Fruit fly (Drosophila melanogaster) whole organism, embryonic: ENCODE data around the gene spo.
A peak's percentile ranks its signal among the peaks of the same experiment; 100 is the strongest.

Source experiments
- Atf3 ChIP-seq: fragments of 200-800 bp; sonication (Bioruptor generic); optimal IDR thresholded peaks from 3 replicates; lab custom pipeline; 2016; ENCODE audit warnings: missing biosample characterization, missing genetic modification characterization
- B-H2 ChIP-seq: fragments of 200-800 bp; sonication (Bioruptor generic); optimal IDR thresholded peaks from 2 replicates; lab custom pipeline; 2018; ENCODE audit warnings: missing biosample characterization, mild to moderate bottlenecking, missing genetic modification characterization
- CG10147 ChIP-seq: fragments of 200-800 bp; sonication (Bioruptor generic); optimal IDR thresholded peaks from 2 replicates; lab custom pipeline; 2019; ENCODE audit warnings: missing biosample characterization, mild to moderate bottlenecking, missing genetic modification characterization, moderate library complexity
- CG10543 ChIP-seq: fragments of 200-800 bp; sonication (Bioruptor generic); optimal IDR thresholded peaks from 3 replicates; lab custom pipeline; 2017; ENCODE audit warnings: missing biosample characterization, mild to moderate bottlenecking, missing genetic modification characterization, moderate library complexity
- CG11456 ChIP-seq: fragments of 200-800 bp; sonication (Bioruptor generic); IDR thresholded peaks from 3 replicates; pipeline ENCODE4 v1.3.6; 2022; ENCODE audit warnings: missing biosample characterization, missing genetic modification characterization
- CG12155 ChIP-seq: fragments of 200-800 bp; sonication (Bioruptor generic); optimal IDR thresholded peaks from 3 replicates; lab custom pipeline; 2016; ENCODE audit warnings: missing biosample characterization, missing genetic modification characterization
- CG12219 ChIP-seq: fragments of 200-800 bp; sonication (Bioruptor generic); optimal IDR thresholded peaks from 3 replicates; lab custom pipeline; 2018; ENCODE audit warnings: missing biosample characterization, mild to moderate bottlenecking, missing genetic modification characterization
- CG1233 ChIP-seq: fragments of 200-800 bp; sonication (Bioruptor generic); optimal IDR thresholded peaks from 4 replicates; lab custom pipeline; 2018; ENCODE audit warnings: missing biosample characterization, mild to moderate bottlenecking, missing genetic modification characterization
- CG13123 ChIP-seq: fragments of 200-800 bp; sonication (Bioruptor generic); optimal IDR thresholded peaks from 2 replicates; lab custom pipeline; 2016; ENCODE audit warnings: missing biosample characterization, missing genetic modification characterization
- CG13287 ChIP-seq: fragments of 200-800 bp; sonication (Bioruptor generic); IDR thresholded peaks from 2 replicates; pipeline ENCODE4 v1.3.6; 2022; ENCODE audit warnings: missing biosample characterization, missing genetic modification characterization; ENCODE audit not compliant: partially characterized antibody
- CG34422 ChIP-seq: fragments of 200-800 bp; sonication (Bioruptor generic); IDR thresholded peaks from 3 replicates; pipeline ENCODE4 v1.3.6; 2022; ENCODE audit warnings: missing biosample characterization, missing genetic modification characterization
- CG4730 ChIP-seq: fragments of 200-800 bp; sonication (Bioruptor generic); IDR thresholded peaks from 2 replicates; pipeline ENCODE4 v1.3.6; 2022; ENCODE audit warnings: missing biosample characterization, missing genetic modification characterization
- CG6175 ChIP-seq: fragments of 200-800 bp; sonication (Bioruptor generic); IDR thresholded peaks from 3 replicates; pipeline ENCODE4 v1.3.6; 2022; ENCODE audit warnings: missing biosample characterization, missing genetic modification characterization
- CG6272 ChIP-seq: fragments of 200-800 bp; sonication (Bioruptor generic); IDR thresholded peaks from 2 replicates; pipeline ENCODE4 v1.3.6; 2022; ENCODE audit warnings: missing biosample characterization, missing genetic modification characterization
- CG7987 ChIP-seq: fragments of 200-800 bp; sonication (Bioruptor generic); optimal IDR thresholded peaks from 2 replicates; lab custom pipeline; 2018; ENCODE audit warnings: missing biosample characterization, mild to moderate bottlenecking, missing genetic modification characterization, moderate library complexity
- CG8388 ChIP-seq: fragments of 200-800 bp; sonication (Bioruptor generic); optimal IDR thresholded peaks from 2 replicates; lab custom pipeline; 2019; ENCODE audit warnings: missing biosample characterization, mild to moderate bottlenecking, missing genetic modification characterization, moderate library complexity
- CG8765 ChIP-seq: fragments of 200-800 bp; sonication (Bioruptor generic); IDR thresholded peaks from 2 replicates; pipeline ENCODE4 v1.3.6; 2022; ENCODE audit warnings: missing biosample characterization, missing genetic modification characterization
- CG9932 ChIP-seq: fragments of 200-800 bp; sonication (Bioruptor generic); IDR thresholded peaks from 2 replicates; pipeline ENCODE4 v1.3.6; 2022; ENCODE audit warnings: missing biosample characterization, missing genetic modification characterization
- Chrac-16 ChIP-seq: fragments of 200-800 bp; sonication (Bioruptor generic); optimal IDR thresholded peaks from 3 replicates; lab custom pipeline; 2016; ENCODE audit warnings: missing biosample characterization, missing genetic modification characterization
- Dfd ChIP-seq, 2 experiments: fragments of >200 bp; optimal IDR thresholded peaks; 2 replicates each; lab custom pipeline; 2017; ENCODE audit warnings: missing biosample characterization in 2 of 2, missing genetic modification characterization in 2 of 2
- Drgx ChIP-seq: fragments of 200-800 bp; sonication (Bioruptor generic); IDR thresholded peaks from 2 replicates; pipeline ENCODE4 v1.3.6; 2022; ENCODE audit warnings: missing biosample characterization, missing genetic modification characterization
- E2f1 ChIP-seq: fragments of 200-800 bp; sonication (Bioruptor generic); IDR thresholded peaks from 2 replicates; pipeline ENCODE4 v1.3.6; 2022; ENCODE audit warnings: missing biosample characterization, missing genetic modification characterization
- Ets65A ChIP-seq: fragments of 200-800 bp; sonication (Bioruptor generic); peaks from one replicate; lab custom pipeline; 2016; ENCODE audit warnings: missing biosample characterization, missing genetic modification characterization
- HLH3B ChIP-seq: fragments of 200-800 bp; sonication (Bioruptor generic); IDR thresholded peaks from 2 replicates; pipeline ENCODE4 v1.3.6; 2022; ENCODE audit warnings: missing biosample characterization, missing genetic modification characterization
- Hand ChIP-seq: fragments of 200-800 bp; sonication (Bioruptor generic); optimal IDR thresholded peaks from 2 replicates; lab custom pipeline; 2017; ENCODE audit warnings: mild to moderate bottlenecking, missing biosample characterization, missing genetic modification reagents, missing genetic modification characterization
- NC2α ChIP-seq: fragments of 200-800 bp; sonication (Bioruptor generic); optimal IDR thresholded peaks from 2 replicates; lab custom pipeline; 2016; ENCODE audit warnings: missing biosample characterization, missing genetic modification characterization
- Ravus ChIP-seq: fragments of 200-800 bp; sonication (Bioruptor generic); IDR thresholded peaks from 2 replicates; pipeline ENCODE4 v1.3.6; 2022; ENCODE audit warnings: missing biosample characterization, missing genetic modification characterization
- Sry-β ChIP-seq: fragments of 200-800 bp; sonication (Bioruptor generic); optimal IDR thresholded peaks from 2 replicates; lab custom pipeline; 2018; ENCODE audit warnings: missing biosample characterization, mild to moderate bottlenecking, missing genetic modification characterization, moderate library complexity
- abd-A ChIP-seq: fragments of 200-800 bp; sonication (Bioruptor generic); optimal IDR thresholded peaks from 3 replicates; lab custom pipeline; 2019; ENCODE audit warnings: missing biosample characterization, mild to moderate bottlenecking, missing genetic modification characterization, moderate library complexity
- btn ChIP-seq: fragments of 200-800 bp; sonication (Bioruptor generic); optimal IDR thresholded peaks from 2 replicates; lab custom pipeline; 2016; ENCODE audit warnings: missing biosample characterization, missing genetic modification characterization
- chinmo ChIP-seq: fragments of 200-800 bp; sonication (Bioruptor generic); IDR thresholded peaks from 4 replicates; pipeline ENCODE4 v1.3.6; 2022; ENCODE audit warnings: missing biosample characterization, missing genetic modification characterization; ENCODE audit not compliant: partially characterized antibody
- ci ChIP-seq: fragments of 200-800 bp; sonication (Bioruptor generic); IDR thresholded peaks from 3 replicates; pipeline ENCODE4 v1.3.6; 2022; ENCODE audit warnings: missing biosample characterization, missing genetic modification characterization
- corto ChIP-seq: fragments of 200-800 bp; sonication (Bioruptor generic); optimal IDR thresholded peaks from 2 replicates; lab custom pipeline; 2016; ENCODE audit warnings: missing biosample characterization, mild to moderate bottlenecking, missing genetic modification characterization, moderate library complexity
- croc ChIP-seq: fragments of 200-800 bp; sonication (Bioruptor generic); conservative IDR thresholded peaks from 3 replicates; pipeline ENCODE4 v1.3.6; 2022; ENCODE audit warnings: missing biosample characterization, missing genetic modification characterization
- ewg ChIP-seq: fragments of 200-800 bp; sonication (Bioruptor generic); optimal IDR thresholded peaks from 3 replicates; lab custom pipeline; 2017; ENCODE audit warnings: mild to moderate bottlenecking, missing biosample characterization, missing genetic modification reagents, missing genetic modification characterization
- grau ChIP-seq: fragments of 200-800 bp; optimal IDR thresholded peaks from 3 replicates; lab custom pipeline; 2019; ENCODE audit warnings: missing biosample characterization, mild to moderate bottlenecking, missing genetic modification characterization, moderate library complexity
- jing ChIP-seq: fragments of 200-800 bp; sonication (Bioruptor generic); optimal IDR thresholded peaks from 2 replicates; lab custom pipeline; 2018; ENCODE audit warnings: missing biosample characterization, mild to moderate bottlenecking, missing genetic modification characterization
- oc ChIP-seq: fragments of 200-800 bp; sonication (Bioruptor generic); optimal IDR thresholded peaks from 2 replicates; lab custom pipeline; 2018; ENCODE audit warnings: missing biosample characterization, mild to moderate bottlenecking, missing genetic modification characterization, moderate library complexity
- odd ChIP-seq: fragments of 200-800 bp; sonication (Bioruptor generic); optimal IDR thresholded peaks from 2 replicates; lab custom pipeline; 2017; ENCODE audit warnings: missing biosample characterization, mild to moderate bottlenecking, missing genetic modification characterization
- pnt ChIP-seq: fragments of 200-800 bp; sonication (Bioruptor generic); optimal IDR thresholded peaks from 3 replicates; lab custom pipeline; 2016; ENCODE audit warnings: missing biosample characterization, missing genetic modification characterization
- rib ChIP-seq: fragments of 200-800 bp; sonication (Bioruptor generic); IDR thresholded peaks from 2 replicates; pipeline ENCODE4 v1.3.6; 2022; ENCODE audit warnings: missing biosample characterization, missing genetic modification characterization
- sens ChIP-seq: fragments of 200-800 bp; sonication (Bioruptor generic); peaks from one replicate; lab custom pipeline; 2016; ENCODE audit warnings: missing biosample characterization, missing genetic modification characterization
- vfl ChIP-seq: fragments of 200-800 bp; sonication (Bioruptor generic); optimal IDR thresholded peaks from 2 replicates; lab custom pipeline; 2016; ENCODE audit warnings: missing biosample characterization, missing genetic modification characterization
- z ChIP-seq: fragments of 200-800 bp; sonication (Bioruptor generic); IDR thresholded peaks from 3 replicates; pipeline ENCODE4 v1.3.6; 2022; ENCODE audit warnings: missing biosample characterization, missing genetic modification characterization

The spo gene

dm6 chr3L:5580490-5581116 lies 11.8 kb downstream of the spo start (continued):
- no peak for TF ChIP-seq Dfd (GFP tag; optimal IDR thresholded peaks at IDR 0.05; lab: Kevin White, UChicago)
- TF ChIP-seq CG8388 (GFP tag; lab: Kevin White, UChicago): no peak
- TF ChIP-seq odd (GFP tag; lab: Kevin White, UChicago): no peak
- no peak for TF ChIP-seq CG12219
- TF ChIP-seq CG6272 (GFP tag; lab: Robert Waterston, UW): no peak
- TF ChIP-seq E2f1: no peak
- TF ChIP-seq CG10147 (GFP tag; lab: Kevin White, UChicago): no peak
- no peak for TF ChIP-seq abd-A (tag; lab: Kevin White, UChicago)
- 0 out of 4 replicates have a peak, but pooled peaks have one; percentile 32 for TF ChIP-seq chinmo (GFP tag; lab: Robert Waterston, UW)
- no peak for TF ChIP-seq btn (GFP tag; lab: Kevin White, UChicago)
- TF ChIP-seq Hand (GFP tag; lab: Kevin White, UChicago): no peak
- TF ChIP-seq grau (tag; lab: Kevin White, UChicago): peak; percentile 62
- no peak for TF ChIP-seq Sry-β (GFP tag; lab: Kevin White, UChicago)
- no peak for TF ChIP-seq ewg (GFP tag; lab: Kevin White, UChicago)
- TF ChIP-seq CG6175 (GFP tag; lab: Robert Waterston, UW): 0 out of 3 replicates have a peak, but pooled peaks have one; percentile 10
- no peak for TF ChIP-seq vfl (GFP tag; lab: Kevin White, UChicago)
- no peak for TF ChIP-seq z (GFP tag; lab: Robert Waterston, UW)
- no peak for TF ChIP-seq CG8765 (GFP tag; lab: Robert Waterston, UW)
- 0 out of 3 replicates have a peak, but pooled peaks have one; percentile 23 for TF ChIP-seq ci (GFP tag; lab: Robert Waterston, UW)
- TF ChIP-seq CG34422 (GFP tag; lab: Robert Waterston, UW): 0 out of 3 replicates have a peak, but pooled peaks have one; percentile 9
- TF ChIP-seq rib (GFP tag; lab: Robert Waterston, UW): no peak
- TF ChIP-seq B-H2: no peak
- no peak for TF ChIP-seq Ravus (GFP tag; lab: Robert Waterston, UW)
- TF ChIP-seq Chrac-16 (GFP tag; lab: Kevin White, UChicago): no peak
- TF ChIP-seq CG13287: no peak
- 0 out of 2 replicates have a peak, but pooled peaks have one; percentile 7 for TF ChIP-seq HLH3B (GFP tag; lab: Robert Waterston, UW)

- TF ChIP-seq sens (GFP tag; lab: Kevin White, UChicago) (peak; percentile 30), CG7987 (GFP tag; lab: Kevin White, UChicago) (no peak), jing (GFP tag; lab: Kevin White, UChicago) (no peak), Atf3 (no peak), CG11456 (0 out of 3 replicates have a peak, but pooled peaks have one; percentile 46), Drgx (peak; percentile 80), pnt (GFP tag; lab: Kevin White, UChicago) (no peak), CG9932 (0 out of 2 replicates have a peak, but pooled peaks have one; percentile 34), oc (tag; lab: Kevin White, UChicago) (no peak), croc (GFP tag; lab: Robert Waterston, UW) (no peak), CG4730 (GFP tag; lab: Robert Waterston, UW) (no peak), corto (GFP tag; lab: Kevin White, UChicago) (no peak), ewg (GFP tag; lab: Kevin White, UChicago) (no peak), CG13123 (GFP tag; lab: Kevin White, UChicago) (no peak), NC2α (no peak), Ets65A (GFP tag; lab: Kevin White, UChicago) (peak; percentile 89), CG12155 (no peak), CG10543 (GFP tag; lab: Kevin White, UChicago) (no peak), ci (GFP tag; lab: Robert Waterston, UW) (0 out of 3 replicates have a peak, but pooled peaks have one; percentile 15), CG1233 (GFP tag; lab: Kevin White, UChicago) (no peak)
Observed at dm6 chr3L:5579762-5580161, 12.6 kb downstream of the spo start.
